Worm (Caenorhabditis elegans): ENCODE data around the gene Y102A5C.40.

Y102A5C.40 gene

ce11 chrV:16965655-16966054 lies 21.3 kb downstream of the Y102A5C.40 start, which contains the start of gene efl-1 (continued):
- TF ChIP-seq elt-3 (tag; optimal IDR thresholded peaks at IDR 0.05) (peak in 2 of 6 experiments; percentile 76 to 93), tbx-2 (tag; optimal IDR thresholded peaks at IDR 0.05) (peak; percentile 94), grh-1 (GFP tag; IDR thresholded peaks at IDR 0.05) (peak; percentile 83), mef-2 (tag; optimal IDR thresholded peaks at IDR 0.05) (peak; percentile 64), efl-3 (GFP tag; optimal IDR thresholded peaks at IDR 0.05) (no peak), ces-1 (GFP tag; optimal IDR thresholded peaks at IDR 0.05) (no peak), aha-1 (tag; optimal IDR thresholded peaks at IDR 0.05) (peak; percentile 60), sup-37 (GFP tag; optimal IDR thresholded peaks at IDR 0.05) (peak; percentile 81), lir-3 (tag; optimal IDR thresholded peaks at IDR 0.05; ENCODE audit: poor library complexity) (no peak), C04F5.9 (tag; optimal IDR thresholded peaks at IDR 0.05) (peak; percentile 52), zip-4 (GFP tag; optimal IDR thresholded peaks at IDR 0.05) (peak; percentile 88), nhr-19 (GFP tag; conservative IDR thresholded peaks at IDR 0.05) (peak; percentile 94), hlh-4 (tag; optimal IDR thresholded peaks at IDR 0.05) (no peak), ceh-63 (GFP tag; optimal IDR thresholded peaks at IDR 0.05) (no peak), lin-14 (GFP tag; optimal IDR thresholded peaks at IDR 0.05) (peak; percentile 95), xbp-1 (tag; optimal IDR thresholded peaks at IDR 0.05) (peak; percentile 98), ztf-11 (tag; optimal IDR thresholded peaks at IDR 0.05) (peak in 1 of 2 experiments; percentile 68), nhr-90 (tag; optimal IDR thresholded peaks at IDR 0.05; ENCODE audit: poor library complexity) (peak; percentile 95), lsy-2 (tag; optimal IDR thresholded peaks at IDR 0.05) (peak; percentile 93 to 95), sox-4 (tag; optimal IDR thresholded peaks at IDR 0.05) (peak; percentile 82), isw-1 (GFP tag; IDR thresholded peaks at IDR 0.05) (peak; percentile 90), fkh-10 (GFP tag; optimal IDR thresholded peaks at IDR 0.05) (peak; percentile 86), ceh-8 (GFP tag; optimal IDR thresholded peaks at IDR 0.05) (peak; percentile 89), aly-2 (tag; optimal IDR thresholded peaks at IDR 0.05) (peak; percentile 77), ceh-90 (tag; optimal IDR thresholded peaks at IDR 0.05) (peak; percentile 58), blmp-1 (tag; optimal IDR thresholded peaks at IDR 0.05) (peak; percentile 65), fkh-8 (tag; optimal IDR thresholded peaks at IDR 0.05) (peak; percentile 91), ztf-4 (tag; optimal IDR thresholded peaks at IDR 0.05) (peak; percentile 84), hlh-17 (GFP tag; optimal IDR thresholded peaks at IDR 0.05; ENCODE audit: borderline replicate concordance) (no peak), nhr-47 (tag; optimal IDR thresholded peaks at IDR 0.05) (peak; percentile 97), F16B12.6 (tag; optimal IDR thresholded peaks at IDR 0.05) (peak; percentile 59), efl-1 (optimal IDR thresholded peaks at IDR 0.05) (peak; percentile 97 to 100), efl-1 (GFP tag; optimal IDR thresholded peaks at IDR 0.05 in 1 of 2) (peak in 1 of 2 experiments; percentile 100), mab-9 (GFP tag; IDR thresholded peaks at IDR 0.05) (peak; percentile 84), fos-1 (tag; optimal IDR thresholded peaks at IDR 0.05) (peak; percentile 93), nhr-11 (tag; optimal IDR thresholded peaks at IDR 0.05) (peak; percentile 77), nhr-77 (tag; optimal IDR thresholded peaks at IDR 0.05) (peak; percentile 92), ceh-88 (GFP tag; IDR thresholded peaks at IDR 0.05) (peak; percentile 75), swsn-7 (tag; optimal IDR thresholded peaks at IDR 0.05) (peak; percentile 96), nhr-28 (tag; optimal IDR thresholded peaks at IDR 0.05) (no peak), nhr-85 (tag) (peak; percentile 95), nhr-20 (tag; optimal IDR thresholded peaks at IDR 0.05) (peak; percentile 96), snu-23 (GFP tag; optimal IDR thresholded peaks at IDR 0.05) (peak; percentile 97), lin-35 (GFP tag; optimal IDR thresholded peaks at IDR 0.05) (peak; percentile 100), dpl-1 (GFP tag; optimal IDR thresholded peaks at IDR 0.05) (peak; percentile 100), unc-130 (tag; optimal IDR thresholded peaks at IDR 0.05) (peak; percentile 79), elt-2 (tag; optimal IDR thresholded peaks at IDR 0.05) (peak; percentile 78), nhr-71 (tag; optimal IDR thresholded peaks at IDR 0.05) (peak; percentile 97), nhr-84 (tag; optimal IDR thresholded peaks at IDR 0.05) (no peak), mep-1 (tag; optimal IDR thresholded peaks at IDR 0.05) (peak; percentile 94), ets-5 (GFP tag; IDR thresholded peaks at IDR 0.05) (no peak), jun-1 (tag; optimal IDR thresholded peaks at IDR 0.05) (peak; percentile 84), Y116A8C.19 (tag; optimal IDR thresholded peaks at IDR 0.05; ENCODE audit: borderline replicate concordance) (no peak)

All from whole organism, L1 larva.